Worm (Caenorhabditis elegans) whole organism, L3 larva: ENCODE data around the gene C34E10.12.

Experiments
- mdl-1 ChIP-seq: fragments of 150-350 bp; optimal IDR thresholded peaks from 2 replicates; lab custom pipeline; 2014; ENCODE audit warnings: missing biosample characterization, missing genetic modification characterization
- nhr-11 ChIP-seq: fragments of 150-350 bp; optimal IDR thresholded peaks from 2 replicates; lab custom pipeline; 2014; ENCODE audit warnings: missing biosample characterization, missing genetic modification characterization

- TF ChIP-seq mdl-1 (tag; lab: Kevin White, UChicago) (no peak), nhr-11 (no peak)
Observed at ce11 chrIII:5221820-5222219, 5.9 kb downstream of the C34E10.12 start.
